Worm (Caenorhabditis elegans) whole organism, young adult: ENCODE measurements around the gene ZK856.6.
A peak's percentile ranks its signal among the peaks of the same experiment; 100 is the strongest.

Experiments used
- B0261.1 ChIP-seq: sonication (generic microtip); optimal IDR thresholded peaks from 2 replicates; lab custom pipeline; 2016; ENCODE audit warnings: mild to moderate bottlenecking, missing genetic modification characterization, moderate library complexity, missing compliant biosample characterization
- B0336.3 ChIP-seq: fragments of 200-800 bp; sonication (Bioruptor generic); IDR thresholded peaks from 2 replicates; pipeline ENCODE4 v1.3.6; 2022; ENCODE audit warnings: missing genetic modification characterization, missing compliant biosample characterization
- F55B11.4 ChIP-seq: sonication (generic microtip); optimal IDR thresholded peaks from 2 replicates; lab custom pipeline; 2016; ENCODE audit warnings: missing compliant biosample characterization, missing genetic modification characterization, borderline replicate concordance; ENCODE audit not compliant: insufficient read depth
- F57A8.1 ChIP-seq: fragments of 200-800 bp; sonication (Bioruptor generic); optimal IDR thresholded peaks from 2 replicates; lab custom pipeline; 2018; ENCODE audit warnings: mild to moderate bottlenecking, missing genetic modification characterization, moderate library complexity, missing compliant biosample characterization
- F57C9.4 ChIP-seq: sonication (generic microtip); optimal IDR thresholded peaks from 2 replicates; lab custom pipeline; 2017; ENCODE audit warnings: mild to moderate bottlenecking, missing genetic modification characterization, missing compliant biosample characterization
- T07F8.4 ChIP-seq: sonication (generic microtip); optimal IDR thresholded peaks from 2 replicates; lab custom pipeline; 2016; ENCODE audit warnings: mild to moderate bottlenecking, missing genetic modification characterization, moderate library complexity, missing compliant biosample characterization
- Y53F4B.3 ChIP-seq: fragments of 200-800 bp; sonication (Bioruptor generic); IDR thresholded peaks from 2 replicates; pipeline ENCODE4 v1.3.6; 2022; ENCODE audit warnings: missing genetic modification reagents, missing genetic modification characterization, missing compliant biosample characterization
- Y56A3A.18 ChIP-seq: fragments of 200-800 bp; sonication (Bioruptor generic); IDR thresholded peaks from 2 replicates; pipeline ENCODE4 v1.3.6; 2022; ENCODE audit warnings: missing genetic modification reagents, missing genetic modification characterization, missing compliant biosample characterization
- Y79H2A.3 ChIP-seq: fragments of 200-800 bp; sonication (Bioruptor generic); conservative IDR thresholded peaks from 2 replicates; pipeline ENCODE4 v1.3.6; 2022; ENCODE audit warnings: missing genetic modification reagents, missing genetic modification characterization, missing compliant biosample characterization
- ZK185.1 ChIP-seq: sonication (generic microtip); optimal IDR thresholded peaks from 2 replicates; lab custom pipeline; 2016; ENCODE audit warnings: mild to moderate bottlenecking, missing genetic modification characterization, missing compliant biosample characterization; ENCODE audit not compliant: poor library complexity, severe bottlenecking
- aptf-3 ChIP-seq: fragments of 200-800 bp; sonication (Bioruptor generic); IDR thresholded peaks from 2 replicates; pipeline ENCODE4 v1.3.6; 2022; ENCODE audit warnings: missing genetic modification characterization, missing compliant biosample characterization
- atf-7 ChIP-seq: sonication (generic microtip); optimal IDR thresholded peaks from 2 replicates; lab custom pipeline; 2017; ENCODE audit warnings: mild to moderate bottlenecking, missing genetic modification characterization, missing compliant biosample characterization
- attf-3 ChIP-seq: fragments of 200-800 bp; sonication (Bioruptor generic); conservative IDR thresholded peaks from 2 replicates; pipeline ENCODE4 v1.3.6; 2022; ENCODE audit warnings: missing genetic modification reagents, missing genetic modification characterization, missing compliant biosample characterization
- attf-5 ChIP-seq: fragments of 200-800 bp; sonication (Bioruptor generic); optimal IDR thresholded peaks from 2 replicates; lab custom pipeline; 2018; ENCODE audit warnings: mild to moderate bottlenecking, missing genetic modification characterization, missing compliant biosample characterization
- attf-6 ChIP-seq: fragments of 200-800 bp; sonication (Bioruptor generic); IDR thresholded peaks from 2 replicates; pipeline ENCODE4 v1.3.6; 2022; ENCODE audit warnings: missing genetic modification reagents, missing genetic modification characterization, missing compliant biosample characterization
- dpff-1 ChIP-seq: sonication (generic microtip); optimal IDR thresholded peaks from 2 replicates; lab custom pipeline; 2017; ENCODE audit warnings: mild to moderate bottlenecking, missing genetic modification characterization, missing compliant biosample characterization
- efl-1 ChIP-seq: fragments of 150-350 bp; optimal IDR thresholded peaks from 2 replicates; lab custom pipeline; 2014; ENCODE audit warnings: missing biosample characterization, missing genetic modification reagents, missing genetic modification characterization
- ets-4 ChIP-seq: fragments of 200-800 bp; sonication (Bioruptor generic); optimal IDR thresholded peaks from 2 replicates; lab custom pipeline; 2018; ENCODE audit warnings: mild to moderate bottlenecking, missing genetic modification characterization, missing compliant biosample characterization
- lag-1 ChIP-seq: fragments of 200-800 bp; sonication (Bioruptor generic); IDR thresholded peaks from 2 replicates; pipeline ENCODE4 v1.3.6; 2022; ENCODE audit warnings: missing genetic modification reagents, missing genetic modification characterization, missing compliant biosample characterization
- let-526 ChIP-seq: fragments of 200-800 bp; sonication (Bioruptor generic); IDR thresholded peaks from 2 replicates; pipeline ENCODE4 v1.3.6; 2022; ENCODE audit warnings: missing genetic modification reagents, missing genetic modification characterization, missing compliant biosample characterization
- let-607 ChIP-seq, 2 experiments: fragments of 200-800 bp in 1 of 2; sonication (Bioruptor generic) in 1 of 2; sonication (generic microtip) in 1 of 2; optimal IDR thresholded peaks; 2 replicates each; lab custom pipeline; 2016 to 2018; ENCODE audit warnings: mild to moderate bottlenecking in 2 of 2, missing compliant biosample characterization in 2 of 2, missing genetic modification characterization in 2 of 2, moderate library complexity in 2 of 2, missing genotype in 1 of 2
- lin-40 ChIP-seq: sonication (generic microtip); optimal IDR thresholded peaks from 2 replicates; lab custom pipeline; 2016; ENCODE audit warnings: missing genetic modification characterization, mild to moderate bottlenecking, missing compliant biosample characterization, missing genotype, missing genetic modification reagents
- lir-1 ChIP-seq: fragments of 200-800 bp; sonication (Bioruptor generic); conservative IDR thresholded peaks from 2 replicates; pipeline ENCODE4 v1.3.6; 2022; ENCODE audit warnings: missing genetic modification reagents, missing genetic modification characterization, missing compliant biosample characterization
- madf-3 ChIP-seq: fragments of 200-800 bp; sonication (Bioruptor generic); IDR thresholded peaks from 2 replicates; pipeline ENCODE4 v1.3.6; 2022; ENCODE audit warnings: missing genetic modification reagents, missing genetic modification characterization, missing compliant biosample characterization
- mcd-1 ChIP-seq: fragments of 200-800 bp; sonication (Bioruptor generic); IDR thresholded peaks from 2 replicates; pipeline ENCODE4 v1.3.6; 2022; ENCODE audit warnings: missing genetic modification reagents, missing genetic modification characterization, missing compliant biosample characterization
- mes-4 ChIP-seq: sonication (generic microtip); optimal IDR thresholded peaks from 2 replicates; lab custom pipeline; 2016; ENCODE audit warnings: missing genotype, missing genetic modification characterization, missing compliant biosample characterization
- mxl-1 ChIP-seq: sonication (generic microtip); optimal IDR thresholded peaks from 2 replicates; lab custom pipeline; 2016; ENCODE audit warnings: missing genetic modification characterization, missing compliant biosample characterization
- nfyb-1 ChIP-seq: fragments of 200-800 bp; sonication (Bioruptor generic); IDR thresholded peaks from 2 replicates; pipeline ENCODE4 v1.3.6; 2022; ENCODE audit warnings: missing genetic modification reagents, missing genetic modification characterization, missing compliant biosample characterization
- nhr-27 ChIP-seq: fragments of 200-800 bp; sonication (Bioruptor generic); optimal IDR thresholded peaks from 2 replicates; lab custom pipeline; 2018; ENCODE audit warnings: mild to moderate bottlenecking, missing genetic modification characterization, moderate library complexity, missing compliant biosample characterization
- nhr-80 ChIP-seq: sonication (generic microtip); optimal IDR thresholded peaks from 2 replicates; lab custom pipeline; 2016; ENCODE audit warnings: missing genetic modification characterization, missing compliant biosample characterization
- nhr-90 ChIP-seq: sonication (generic microtip); optimal IDR thresholded peaks from 2 replicates; lab custom pipeline; 2016; ENCODE audit warnings: missing genotype, mild to moderate bottlenecking, missing genetic modification characterization, missing compliant biosample characterization
- sdz-38 ChIP-seq: sonication (generic microtip); optimal IDR thresholded peaks from 2 replicates; lab custom pipeline; 2016; ENCODE audit warnings: missing genotype, missing genetic modification characterization, missing compliant biosample characterization
- unc-62 ChIP-seq: fragments of 150-350 bp; optimal IDR thresholded peaks from 2 replicates; lab custom pipeline; 2014; ENCODE audit warnings: missing biosample characterization, missing genetic modification reagents, missing genetic modification characterization
- ztf-28 ChIP-seq: fragments of 200-800 bp; sonication (Bioruptor generic); IDR thresholded peaks from 2 replicates; pipeline ENCODE4 v1.3.6; 2022; ENCODE audit warnings: missing genetic modification reagents, missing genetic modification characterization, missing compliant biosample characterization

The ZK856.6 gene

DNA sequence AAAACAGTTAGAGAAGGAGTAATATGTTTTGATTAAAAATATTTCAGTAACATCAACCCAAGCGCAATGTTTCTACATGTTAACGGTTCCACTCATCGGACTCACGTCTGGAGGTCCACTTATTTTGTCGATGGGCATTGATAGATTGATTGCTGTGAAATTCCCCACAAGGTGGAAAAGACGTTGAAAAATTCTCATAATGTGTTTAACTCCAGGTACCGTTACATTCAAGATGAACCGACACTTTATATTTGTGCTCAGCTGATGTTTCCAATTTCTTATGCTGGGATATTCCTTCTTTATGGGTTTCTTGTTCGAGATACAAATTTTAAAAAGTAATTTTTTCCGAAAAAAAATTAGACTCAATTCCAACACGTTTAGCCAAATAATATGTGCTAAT is 45.4 kb upstream of the ZK856.6 start:
- TF ChIP-seq efl-1 (GFP tag; lab: Kevin White, UChicago) (no peak), attf-6 (no peak), dpff-1 (no peak), B0261.1 (tag; lab: Kevin White, UChicago) (no peak), B0336.3 (GFP tag; lab: Robert Waterston, UW) (no peak), aptf-3 (GFP tag; lab: Robert Waterston, UW) (no peak), Y53F4B.3 (GFP tag; lab: Robert Waterston, UW) (no peak), ZK185.1 (tag; lab: Kevin White, UChicago) (no peak), mcd-1 (GFP tag; lab: Robert Waterston, UW) (no peak), ztf-28 (GFP tag; lab: Robert Waterston, UW) (no peak), let-607 (tag; optimal IDR thresholded peaks at IDR 0.05; lab: Kevin White, UChicago) (no peak), F57A8.1 (no peak), attf-3 (GFP tag; lab: Robert Waterston, UW) (no peak)

- TF ChIP-seq lag-1 (GFP tag; lab: Robert Waterston, UW) (no peak), attf-3 (GFP tag; lab: Robert Waterston, UW) (no peak), mes-4 (tag; lab: Kevin White, UChicago) (no peak), ets-4 (GFP tag; lab: Kevin White, UChicago) (no peak), atf-7 (tag; lab: Kevin White, UChicago) (no peak), nhr-27 (tag; lab: Kevin White, UChicago) (no peak), let-526 (GFP tag; lab: Robert Waterston, UW) (no peak), Y56A3A.18 (GFP tag; lab: Robert Waterston, UW) (no peak), aptf-3 (GFP tag; lab: Robert Waterston, UW) (no peak), mxl-1 (tag; lab: Kevin White, UChicago) (no peak), ztf-28 (GFP tag; lab: Robert Waterston, UW) (no peak), lin-40 (tag; lab: Kevin White, UChicago) (no peak), T07F8.4 (no peak)
Measured at ce11 chrV:10154698-10155097, 43.8 kb upstream of the ZK856.6 start, which contains the start of gene srsx-29. Gene srsx-29 (plus strand): TSS chrV:10154998.

DNA sequence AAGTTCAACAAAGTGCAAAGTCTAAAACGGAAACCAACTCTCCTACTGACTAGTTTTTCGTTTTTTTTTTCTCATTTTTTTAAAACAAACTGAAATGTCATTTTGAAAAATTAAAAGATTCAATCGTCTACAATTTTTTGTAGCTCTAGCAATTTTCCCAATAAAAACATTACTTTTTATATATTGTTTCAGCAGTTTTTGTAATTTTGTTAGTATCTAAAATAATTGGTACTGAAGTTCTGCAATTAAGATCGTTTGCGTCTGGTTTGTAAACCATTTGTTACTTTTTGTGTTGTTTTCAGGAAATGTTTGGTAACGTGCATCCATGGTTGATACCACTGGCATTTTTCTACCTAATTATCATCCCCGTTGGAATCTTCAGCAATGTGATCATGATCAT is 40.0 kb upstream of the ZK856.6 start, which contains the start of gene srsx-30:
TSS of gene srsx-30 (plus strand) at position 301 of the 400 bp plus-strand sequence.
- no peak for TF ChIP-seq atf-7 (tag; lab: Kevin White, UChicago)
- no peak for TF ChIP-seq F57C9.4 (tag; lab: Kevin White, UChicago)
- TF ChIP-seq F55B11.4 (tag; lab: Kevin White, UChicago) = no peak

- no peak for TF ChIP-seq attf-5 (GFP tag; lab: Kevin White, UChicago)
- TF ChIP-seq nhr-80 = peak; percentile 56
- TF ChIP-seq, all 124 proteins: peak for 1
Measured at ce11 chrV:10159972-10160371, 38.5 kb upstream of the ZK856.6 start.

ce11 chrV:10160954-10161353 is 37.5 kb upstream of the ZK856.6 start, which contains the start of gene C51E3.10:
Gene C51E3.10 (minus strand): TSS chrV:10161134.
- TF ChIP-seq let-607 (tag; optimal IDR thresholded peaks at IDR 0.05; lab: Kevin White, UChicago) (peak; percentile 71 to 80), unc-62 (GFP tag; lab: Kevin White, UChicago) (peak; percentile 5), madf-3 (GFP tag; lab: Robert Waterston, UW) (no peak), nhr-90 (tag; lab: Kevin White, UChicago) (peak; percentile 26), ets-4 (GFP tag; lab: Kevin White, UChicago) (peak; percentile 47), lir-1 (GFP tag; lab: Robert Waterston, UW) (no peak), nhr-80 (peak; percentile 92), sdz-38 (tag; lab: Kevin White, UChicago) (no peak), Y79H2A.3 (GFP tag; lab: Robert Waterston, UW) (no peak), nfyb-1 (GFP tag; lab: Robert Waterston, UW) (0 out of 2 replicates have a peak, but pooled peaks have one; percentile 25), atf-7 (tag; lab: Kevin White, UChicago) (peak; percentile 54)
